Fruit fly (Drosophila melanogaster) whole organism, prepupa: ENCODE measurements around the gene CG32299.

Source experiments
- CG10669 ChIP-seq: fragments of 200-800 bp; sonication (Bioruptor generic); optimal IDR thresholded peaks from 3 replicates; lab custom pipeline; 2018; ENCODE audit warnings: missing biosample characterization, mild to moderate bottlenecking, missing genetic modification characterization, moderate library complexity
- CG16779 ChIP-seq: fragments of 200-800 bp; sonication (Bioruptor generic); optimal IDR thresholded peaks from 3 replicates; lab custom pipeline; 2017; ENCODE audit warnings: missing biosample characterization, mild to moderate bottlenecking, missing genetic modification characterization
- CG4318 ChIP-seq: fragments of 200-800 bp; sonication (Bioruptor generic); optimal IDR thresholded peaks from 3 replicates; lab custom pipeline; 2017; ENCODE audit warnings: missing biosample characterization, mild to moderate bottlenecking, missing genetic modification characterization
- CG8632 ChIP-seq: fragments of 200-800 bp; sonication (Bioruptor generic); optimal IDR thresholded peaks from 3 replicates; lab custom pipeline; 2016; ENCODE audit warnings: missing biosample characterization, missing genetic modification characterization
- Hr39 ChIP-seq: fragments of 200-800 bp; sonication (Bioruptor generic); optimal IDR thresholded peaks from 2 replicates; lab custom pipeline; 2016; ENCODE audit warnings: missing biosample characterization, missing genetic modification characterization
- Hr4 ChIP-seq: fragments of 200-800 bp; sonication (Bioruptor generic); optimal IDR thresholded peaks from 3 replicates; lab custom pipeline; 2016; ENCODE audit warnings: missing biosample characterization, missing genetic modification characterization
- achi ChIP-seq: fragments of 200-800 bp; sonication (Bioruptor generic); optimal IDR thresholded peaks from 3 replicates; lab custom pipeline; 2016; ENCODE audit warnings: missing biosample characterization, missing genetic modification characterization
- acj6 ChIP-seq: fragments of 200-800 bp; sonication (Bioruptor generic); optimal IDR thresholded peaks from 3 replicates; lab custom pipeline; 2016; ENCODE audit warnings: missing biosample characterization, missing genetic modification characterization
- eg ChIP-seq: fragments of 200-800 bp; sonication (Bioruptor generic); IDR thresholded peaks from 3 replicates; pipeline ENCODE4 v1.3.6; 2022; ENCODE audit warnings: missing biosample characterization, missing genetic modification characterization
- fkh ChIP-seq: fragments of 200-800 bp; sonication (Bioruptor generic); optimal IDR thresholded peaks from 3 replicates; lab custom pipeline; 2017; ENCODE audit warnings: missing biosample characterization, mild to moderate bottlenecking, missing genetic modification characterization, moderate library complexity
- pdm3 ChIP-seq: fragments of 200-800 bp; sonication (Bioruptor generic); optimal IDR thresholded peaks from 3 replicates; lab custom pipeline; 2016; ENCODE audit warnings: missing biosample characterization, missing genetic modification characterization
- ss ChIP-seq, 2 experiments: fragments of 200-800 bp; sonication (Bioruptor generic); optimal IDR thresholded peaks; 2 replicates in 1 of 2; 3 replicates in 1 of 2; lab custom pipeline; 2017 to 2018; ENCODE audit warnings: mild to moderate bottlenecking in 2 of 2, missing biosample characterization in 2 of 2, missing genetic modification characterization in 2 of 2, moderate library complexity in 1 of 2
- topi ChIP-seq: fragments of 200-800 bp; sonication (Bioruptor generic); optimal IDR thresholded peaks from 3 replicates; lab custom pipeline; 2016; ENCODE audit warnings: missing biosample characterization, missing genetic modification characterization

- TF ChIP-seq CG16779 (tag; lab: Kevin White, UChicago) (peak; percentile 50), fkh (GFP tag; lab: Kevin White, UChicago) (no peak), acj6 (GFP tag; lab: Kevin White, UChicago) (peak; percentile 80), topi (peak; percentile 97), Hr4 (GFP tag; lab: Kevin White, UChicago) (peak; percentile 65), Hr39 (GFP tag; lab: Kevin White, UChicago) (peak; percentile 84), CG10669 (GFP tag; lab: Kevin White, UChicago) (peak; percentile 96), pdm3 (GFP tag; lab: Kevin White, UChicago) (peak; percentile 82), CG8632 (peak; percentile 77), CG4318 (peak; percentile 2), achi (peak; percentile 77), eg (peak; percentile 89), ss (GFP tag; optimal IDR thresholded peaks at IDR 0.05; lab: Kevin White, UChicago) (peak; percentile 90 to 95)
These were observed 28.0 kb upstream of the CG32299 start for dm6 chr3L:2418769-2419168.
